Worm (Caenorhabditis elegans) whole organism, L1 larva: ENCODE data around the gene hic-1.

Experiments used
- aly-2 ChIP-seq: fragments of 150-350 bp; optimal IDR thresholded peaks from 2 replicates; lab custom pipeline; 2014; ENCODE audit warnings: missing biosample characterization, missing genetic modification characterization
- lin-39 ChIP-seq: fragments of 150-350 bp; optimal IDR thresholded peaks from 2 replicates; lab custom pipeline; 2014; ENCODE audit warnings: missing biosample characterization, missing genetic modification reagents, missing genetic modification characterization
- lsy-2 ChIP-seq, 2 experiments: fragments of 150-350 bp; optimal IDR thresholded peaks; 2 replicates each; lab custom pipeline; 2014; ENCODE audit warnings: missing biosample characterization in 2 of 2, missing genetic modification characterization in 2 of 2
- mep-1 ChIP-seq: fragments of 150-350 bp; optimal IDR thresholded peaks from 2 replicates; lab custom pipeline; 2014; ENCODE audit warnings: missing biosample characterization, missing genetic modification characterization

DNA sequence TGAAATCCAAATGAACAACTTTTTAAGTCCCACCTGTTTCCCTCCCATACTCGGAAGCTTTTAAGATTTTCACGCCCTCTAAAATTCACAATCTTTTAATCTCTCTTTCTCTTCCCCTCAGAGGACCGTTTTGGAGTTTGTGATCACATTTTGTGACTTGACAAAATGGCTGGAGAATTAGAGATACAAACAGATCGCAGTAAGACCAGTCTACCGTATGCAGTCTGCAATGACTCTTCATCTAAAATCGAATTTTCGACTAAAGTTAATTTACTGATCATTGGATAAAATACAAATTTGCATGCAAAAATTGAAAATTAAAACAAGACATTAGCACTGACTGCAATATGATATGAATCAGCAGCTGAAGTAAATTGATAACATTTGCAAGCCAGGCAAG, 42.9 kb upstream of the hic-1 start:
- no peak for TF ChIP-seq aly-2 (tag; lab: Kevin White, UChicago)
- TF ChIP-seq mep-1 (tag; lab: Kevin White, UChicago), result no peak
- TF ChIP-seq lin-39 (tag; lab: Kevin White, UChicago), result no peak
- TF ChIP-seq lsy-2 (tag; optimal IDR thresholded peaks at IDR 0.05; lab: Kevin White, UChicago), result peak in 1 of 2 experiments; percentile 66
